Fruit fly (Drosophila melanogaster): ENCODE data around the gene CG7191.
A peak's percentile ranks its signal among the peaks of the same experiment; 100 is the strongest.
"Not testable (repeated sequence)": the region's sequence is repeated elsewhere in the genome, so short reads cannot be mapped to it uniquely, and the experiment has no call there.

Gene CG7191

dm6 chr2L:7767328-7767727 is at the start of gene CG7191:
Gene CG7191 (plus strand): TSS chr2L:7767628.
- no peak for TF ChIP-seq noc (tag; optimal IDR thresholded peaks at IDR 0.05)

dm6 chr2L:7719387-7719786 is 48.0 kb upstream of the CG7191 start, which contains the start of gene CG13793:
Gene CG13793 (minus strand): TSS chr2L:7719487.
- TF ChIP-seq noc (tag; optimal IDR thresholded peaks at IDR 0.05), result no peak

- TF ChIP-seq noc (tag; optimal IDR thresholded peaks at IDR 0.05), result no peak
These were observed 45.3 kb upstream of the CG7191 start for dm6 chr2L:7722102-7722501.

- no peak for TF ChIP-seq noc (tag; optimal IDR thresholded peaks at IDR 0.05)
These were observed 44.7 kb upstream of the CG7191 start, which contains the start of gene CG13794 for dm6 chr2L:7722723-7723122. Gene CG13794 (minus strand): TSS chr2L:7722823.

dm6 chr2L:7726268-7726997 is 41.0 kb upstream of the CG7191 start, which contains the start of gene CG13795:
Gene CG13795 (minus strand): TSS chr2L:7726298.
- TF ChIP-seq noc (tag; optimal IDR thresholded peaks at IDR 0.05), result peak; percentile 55

dm6 chr2L:7732570-7732969 is 34.9 kb upstream of the CG7191 start, which contains the start of gene CG13796:
Gene CG13796 (minus strand): TSS chr2L:7732670.
- not testable (repeated sequence) for TF ChIP-seq noc (tag; optimal IDR thresholded peaks at IDR 0.05)

- not testable (repeated sequence) for TF ChIP-seq noc (tag; optimal IDR thresholded peaks at IDR 0.05)
These were observed 28.7 kb upstream of the CG7191 start, which contains the start of gene CG31904 for dm6 chr2L:7738709-7739108. Gene CG31904 (minus strand): TSS chr2L:7738809.

dm6 chr2L:7741437-7741836 is 26.0 kb upstream of the CG7191 start, which contains the start of gene Acp1:
Gene Acp1 (minus strand): TSS chr2L:7741537.
- TF ChIP-seq noc (tag; optimal IDR thresholded peaks at IDR 0.05), result no peak

dm6 chr2L:7744208-7744607 is 23.2 kb upstream of the CG7191 start:
- TF ChIP-seq noc (tag; optimal IDR thresholded peaks at IDR 0.05), result no peak

- no peak for TF ChIP-seq noc (tag; optimal IDR thresholded peaks at IDR 0.05)
These were observed 22.7 kb upstream of the CG7191 start, which contains the start of gene CG7214 for dm6 chr2L:7744739-7745138. Gene CG7214 (minus strand): TSS chr2L:7744839.

dm6 chr2L:7746975-7747374 is 20.5 kb upstream of the CG7191 start, which contains the start of gene ATPsynGL:
Gene ATPsynGL (plus strand): TSS chr2L:7747275.
- TF ChIP-seq noc (tag; optimal IDR thresholded peaks at IDR 0.05), result no peak

- no peak for TF ChIP-seq noc (tag; optimal IDR thresholded peaks at IDR 0.05)
These were observed 16.7 kb upstream of the CG7191 start for dm6 chr2L:7750631-7751161.

- no peak for TF ChIP-seq noc (tag; optimal IDR thresholded peaks at IDR 0.05)
These were observed 14.3 kb upstream of the CG7191 start, which contains the start of gene CG7203 for dm6 chr2L:7753086-7753485. Gene CG7203 (minus strand): TSS chr2L:7753186.

dm6 chr2L:7753874-7754273 is 13.6 kb upstream of the CG7191 start, which contains the start of gene CG46025:
Gene CG46025 (plus strand): TSS chr2L:7754174.
- no peak for TF ChIP-seq noc (tag; optimal IDR thresholded peaks at IDR 0.05)

dm6 chr2L:7754539-7754938 is 12.9 kb upstream of the CG7191 start:
- TF ChIP-seq noc (tag; optimal IDR thresholded peaks at IDR 0.05), result no peak

- no peak for TF ChIP-seq noc (tag; optimal IDR thresholded peaks at IDR 0.05)
These were observed 10.6 kb upstream of the CG7191 start for dm6 chr2L:7756835-7757234.

- TF ChIP-seq noc (tag; optimal IDR thresholded peaks at IDR 0.05), result no peak
These were observed 4.5 kb downstream of the CG7191 start for dm6 chr2L:7771891-7772290.
